Fruit fly (Drosophila melanogaster) whole organism: ENCODE data around the gene CG3226.
A peak's percentile ranks its signal among the peaks of the same experiment; 100 is the strongest.

Experiments
- CG8478 ChIP-seq: fragments of >200 bp; optimal IDR thresholded peaks from 2 replicates; lab custom pipeline; 2018; ENCODE audit warnings: inconsistent platforms
- Dll ChIP-seq: fragments of >200 bp; optimal IDR thresholded peaks from 2 replicates; lab custom pipeline; 2017
- EcR ChIP-seq, 2 experiments: fragments of >200 bp; optimal IDR thresholded peaks; 2 replicates each; lab custom pipeline; 2017; ENCODE audit warnings: missing biosample characterization in 2 of 2, missing genetic modification characterization in 2 of 2, missing genetic modification reagents in 2 of 2
- pan ChIP-seq: fragments of >200 bp; optimal IDR thresholded peaks from 2 replicates; lab custom pipeline; 2017
- psq ChIP-seq: fragments of >200 bp; optimal IDR thresholded peaks from 2 replicates; lab custom pipeline; 2017
- usp ChIP-seq: fragments of >200 bp; optimal IDR thresholded peaks from 2 replicates; lab custom pipeline; 2017; ENCODE audit warnings: missing biosample characterization, missing genetic modification characterization, mixed read lengths

The CG3226 gene

DNA sequence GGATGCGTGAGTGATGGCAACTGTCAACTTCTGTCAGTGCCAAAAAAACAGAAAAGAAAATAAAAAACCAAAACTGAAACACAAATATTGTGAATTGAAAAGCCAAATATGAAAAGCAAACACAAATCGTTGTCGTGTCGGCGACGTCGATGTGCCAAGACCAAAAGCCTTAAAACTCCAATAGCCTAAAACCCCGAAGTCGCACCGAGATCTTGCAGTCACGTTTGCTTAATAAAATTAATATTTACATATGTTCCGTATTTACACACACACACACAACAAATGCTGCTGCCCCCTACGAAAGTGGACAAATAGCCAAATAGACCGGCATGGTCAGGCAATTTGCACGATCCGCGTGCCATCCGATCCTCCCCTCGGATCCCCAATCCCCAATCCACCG lies 15.9 kb downstream of the CG3226 start:
- TF ChIP-seq usp, result no peak
- no peak for TF ChIP-seq CG8478 (lab: Kevin White, UChicago)
- no peak for TF ChIP-seq pan
- TF ChIP-seq psq (lab: Kevin White, UChicago), result no peak

DNA sequence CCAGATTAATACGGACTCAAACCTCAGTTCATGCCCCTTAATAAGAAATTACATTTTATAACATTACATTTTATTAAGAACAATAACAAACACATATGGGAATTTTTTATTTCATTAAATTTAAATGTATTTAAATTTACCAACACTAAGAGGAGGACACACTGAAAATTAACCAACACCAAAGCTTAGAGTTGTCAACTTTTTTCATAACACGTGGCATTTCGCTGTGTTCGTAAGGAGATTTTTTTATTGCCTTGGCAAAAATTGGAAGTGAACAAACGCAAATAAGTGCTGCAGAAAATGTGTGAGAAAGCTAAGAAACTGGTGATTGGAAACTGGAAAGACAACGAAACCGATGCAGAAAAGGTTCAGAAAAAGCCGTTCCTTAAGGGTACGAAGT lies 20.4 kb downstream of the CG3226 start, which contains the start of gene CG14443:
CG14443 (plus strand) TSS at position 301 of the 400 bp plus-strand sequence.
- TF ChIP-seq usp, result no peak
- TF ChIP-seq Dll (lab: Kevin White, UChicago), result no peak
- no peak for TF ChIP-seq CG8478 (lab: Kevin White, UChicago)
- TF ChIP-seq psq (lab: Kevin White, UChicago), result no peak
- no peak for TF ChIP-seq EcR (GFP tag; optimal IDR thresholded peaks at IDR 0.05; lab: Kevin White, UChicago)
- TF ChIP-seq pan, result no peak

DNA sequence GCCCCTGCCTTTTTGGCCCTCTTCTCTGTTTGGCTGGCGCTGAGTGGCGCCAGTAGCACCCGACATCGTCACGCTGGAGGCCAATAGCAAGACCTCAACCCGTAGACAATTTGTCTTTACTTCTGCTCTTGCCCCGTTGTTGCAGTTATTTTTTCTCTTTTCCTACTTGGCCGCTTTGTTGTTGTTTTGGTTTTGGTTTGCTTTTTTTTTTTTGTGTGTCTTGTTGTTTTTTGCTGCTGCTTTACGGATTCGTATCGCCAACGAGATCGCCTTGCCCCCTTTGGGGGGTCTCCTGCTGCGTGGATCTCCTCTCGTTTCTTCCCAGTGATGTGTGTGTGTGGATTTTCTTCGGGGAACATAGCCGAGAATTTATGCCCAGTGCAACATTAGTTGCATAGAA lies 22.2 kb downstream of the CG3226 start:
- no peak for TF ChIP-seq pan
- TF ChIP-seq EcR (GFP tag; optimal IDR thresholded peaks at IDR 0.05; lab: Kevin White, UChicago), result no peak

DNA sequence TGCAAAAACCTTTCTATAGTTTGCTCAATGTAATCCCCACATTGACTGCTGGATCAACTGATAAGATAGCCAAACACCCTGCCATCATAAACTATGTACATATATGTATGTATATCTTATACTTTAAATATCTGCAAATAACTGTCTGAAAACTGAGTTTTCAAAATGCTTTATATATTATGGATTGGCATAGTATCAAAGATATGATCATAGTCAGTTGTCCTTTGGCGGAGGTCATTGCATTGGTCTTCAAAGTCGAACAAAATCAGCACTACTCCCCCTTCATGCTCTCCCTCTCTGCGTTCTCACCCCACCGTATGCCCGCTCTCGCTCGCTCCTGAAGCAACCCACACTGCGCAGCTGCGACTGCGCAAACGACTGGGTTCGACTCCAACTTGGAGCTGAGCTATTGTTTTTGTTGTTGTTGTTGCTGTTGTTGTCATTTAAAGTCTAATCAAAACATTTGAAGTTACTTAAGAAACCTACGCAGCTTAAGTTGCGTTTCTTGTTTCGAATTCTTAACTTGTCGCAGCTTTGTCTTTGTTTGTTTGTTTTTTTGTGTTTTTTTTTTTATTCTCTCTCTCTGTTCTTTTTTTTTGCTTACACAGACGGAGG lies 29.0 kb downstream of the CG3226 start:
- TF ChIP-seq pan (no peak), Dll (lab: Kevin White, UChicago) (no peak), usp (no peak), CG8478 (lab: Kevin White, UChicago) (no peak), psq (lab: Kevin White, UChicago) (no peak), EcR (GFP tag; optimal IDR thresholded peaks at IDR 0.05; lab: Kevin White, UChicago) (no peak)

DNA sequence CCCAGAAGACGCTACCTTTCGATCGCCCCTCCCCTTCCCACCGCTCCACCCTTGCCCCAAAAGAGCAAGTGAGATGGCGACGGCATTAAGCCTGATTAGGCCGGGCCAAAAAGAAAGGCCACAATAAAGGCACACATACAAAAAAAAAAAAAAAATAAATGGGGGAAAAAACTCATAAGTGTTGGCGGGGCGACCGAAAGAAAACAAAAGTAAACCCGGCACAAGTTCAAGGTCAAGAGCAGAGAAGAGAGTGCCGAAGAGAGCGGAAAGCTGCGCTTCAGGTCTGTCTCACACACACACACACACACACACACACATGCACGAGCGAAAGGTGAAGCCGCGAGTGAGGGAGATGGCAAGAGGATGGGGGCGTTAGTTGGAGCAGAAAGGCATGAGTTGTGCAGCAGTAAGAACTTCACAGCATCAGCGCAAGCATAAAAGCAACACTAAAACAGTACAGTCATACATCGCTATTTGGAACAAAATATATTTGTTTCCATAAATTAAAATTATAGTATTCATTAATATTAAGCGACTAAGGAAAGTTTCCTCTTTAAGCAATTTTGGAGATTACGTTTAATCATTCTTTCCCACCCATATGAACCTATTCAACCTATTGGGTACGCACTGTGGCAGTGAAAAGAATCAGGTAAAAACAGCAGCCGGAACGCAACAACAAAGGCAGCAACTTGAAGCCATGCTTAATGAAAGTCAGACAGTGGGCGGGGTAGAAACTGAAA lies 29.9 kb downstream of the CG3226 start:
- TF ChIP-seq Dll (lab: Kevin White, UChicago), result no peak
- TF ChIP-seq EcR (GFP tag; optimal IDR thresholded peaks at IDR 0.05; lab: Kevin White, UChicago), result peak in 1 of 2 experiments; percentile 22

DNA sequence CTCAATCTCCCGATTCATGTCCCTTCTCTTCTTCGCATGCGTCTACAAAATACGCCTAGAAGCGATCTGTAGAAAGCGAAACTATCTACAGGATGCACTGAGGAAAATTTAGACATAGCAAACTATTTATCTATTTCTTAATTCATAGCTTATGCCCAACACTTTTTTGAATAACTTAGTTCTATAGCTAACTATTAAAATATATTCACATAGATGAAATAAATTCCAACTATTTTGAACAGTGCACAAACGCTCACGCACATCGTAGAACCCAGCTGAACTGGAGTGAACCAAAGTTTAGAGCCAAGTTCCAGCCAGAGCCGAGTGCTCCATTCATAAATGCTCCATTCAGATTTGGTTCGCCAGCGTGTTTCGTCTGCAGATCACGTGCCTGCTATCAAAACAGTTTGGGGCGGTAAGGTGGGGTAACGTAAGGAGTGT lies 32.5 kb downstream of the CG3226 start:
- TF ChIP-seq psq (lab: Kevin White, UChicago) (no peak), EcR (GFP tag; optimal IDR thresholded peaks at IDR 0.05; lab: Kevin White, UChicago) (peak in 1 of 2 experiments; percentile 1)

DNA sequence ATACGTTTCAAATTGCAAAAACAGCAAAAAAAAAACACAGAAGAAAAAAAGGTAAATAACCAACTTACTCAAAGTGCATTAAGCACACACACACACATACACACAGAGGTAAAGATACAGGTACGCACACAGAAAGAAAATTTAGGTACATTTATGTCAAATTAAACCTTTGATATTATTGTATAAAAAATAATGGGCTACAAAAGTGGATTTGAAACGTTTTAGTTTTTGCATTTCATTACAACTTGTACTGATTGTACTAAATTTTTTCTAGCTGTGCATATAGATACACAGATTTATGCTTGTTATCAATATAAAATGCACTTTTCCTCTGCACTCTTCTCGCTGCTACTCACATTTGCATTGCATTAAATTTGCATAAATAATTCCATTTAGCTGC lies 36.7 kb downstream of the CG3226 start:
- TF ChIP-seq pan (no peak), psq (lab: Kevin White, UChicago) (no peak)

DNA sequence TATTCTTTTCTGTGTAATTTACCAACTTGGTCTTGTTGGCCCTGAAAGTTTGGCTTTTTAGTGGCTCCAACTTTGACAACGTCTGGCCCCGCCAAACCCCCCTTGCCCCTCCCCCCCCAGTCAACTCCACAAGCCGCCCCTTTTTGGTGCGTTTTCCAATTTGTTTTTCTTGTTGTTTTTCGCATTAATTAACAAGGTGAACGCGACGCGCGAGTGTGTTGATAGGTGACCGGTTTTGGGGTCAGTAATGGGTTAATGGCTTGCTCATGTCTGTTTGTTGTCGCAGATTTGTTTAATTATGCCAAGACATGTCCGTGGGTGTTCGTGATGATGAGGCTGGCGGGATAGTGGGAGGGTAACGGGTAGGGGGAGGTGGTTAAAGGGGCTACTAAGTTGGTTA lies 37.3 kb downstream of the CG3226 start:
- TF ChIP-seq psq (lab: Kevin White, UChicago) (no peak), Dll (lab: Kevin White, UChicago) (no peak), CG8478 (lab: Kevin White, UChicago) (no peak), EcR (GFP tag; optimal IDR thresholded peaks at IDR 0.05; lab: Kevin White, UChicago) (no peak), usp (no peak)

DNA sequence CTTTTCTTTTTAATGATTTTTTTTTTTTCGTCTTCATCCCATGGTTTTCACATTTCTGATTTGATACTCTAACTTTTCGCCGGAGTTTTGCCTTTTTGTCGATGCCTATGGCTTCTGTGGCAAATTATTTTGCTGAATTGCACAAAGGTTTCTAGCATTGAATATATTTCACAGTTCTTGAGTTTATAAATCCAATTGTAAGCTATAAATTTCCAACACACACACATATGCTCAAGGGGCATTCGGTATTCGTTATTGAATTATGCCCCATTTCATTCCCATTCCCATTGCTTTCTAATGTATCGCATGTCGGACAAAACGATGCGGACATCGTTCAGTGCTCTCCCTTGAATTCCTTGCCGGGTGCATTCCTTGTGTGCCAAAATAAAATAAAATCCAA lies 38.6 kb downstream of the CG3226 start:
- TF ChIP-seq Dll (lab: Kevin White, UChicago), result no peak
- TF ChIP-seq usp, result no peak
- TF ChIP-seq EcR (GFP tag; optimal IDR thresholded peaks at IDR 0.05; lab: Kevin White, UChicago), result no peak
- TF ChIP-seq CG8478 (lab: Kevin White, UChicago), result no peak

DNA sequence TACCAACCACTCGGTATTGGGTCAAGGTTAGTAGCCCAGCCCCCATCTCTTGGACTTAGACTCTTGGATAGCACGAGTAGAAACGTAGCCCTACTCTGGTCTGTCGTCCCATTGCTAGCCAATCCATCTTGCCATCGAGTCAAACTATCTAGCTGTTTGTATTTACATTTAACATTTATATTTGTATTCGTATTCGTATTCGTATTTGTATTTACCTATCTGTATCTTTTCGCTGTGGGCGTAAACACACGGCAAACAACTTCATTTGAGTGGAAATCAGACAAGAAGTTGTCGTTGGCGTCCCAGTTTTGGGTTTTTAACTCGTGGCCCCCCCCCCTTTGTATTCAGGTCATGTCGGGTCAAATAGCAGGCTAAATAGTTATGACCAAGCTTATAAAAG lies 39.8 kb downstream of the CG3226 start:
- TF ChIP-seq EcR (GFP tag; optimal IDR thresholded peaks at IDR 0.05; lab: Kevin White, UChicago) (no peak), Dll (lab: Kevin White, UChicago) (no peak), psq (lab: Kevin White, UChicago) (no peak), usp (no peak), CG8478 (lab: Kevin White, UChicago) (no peak), pan (no peak)

DNA sequence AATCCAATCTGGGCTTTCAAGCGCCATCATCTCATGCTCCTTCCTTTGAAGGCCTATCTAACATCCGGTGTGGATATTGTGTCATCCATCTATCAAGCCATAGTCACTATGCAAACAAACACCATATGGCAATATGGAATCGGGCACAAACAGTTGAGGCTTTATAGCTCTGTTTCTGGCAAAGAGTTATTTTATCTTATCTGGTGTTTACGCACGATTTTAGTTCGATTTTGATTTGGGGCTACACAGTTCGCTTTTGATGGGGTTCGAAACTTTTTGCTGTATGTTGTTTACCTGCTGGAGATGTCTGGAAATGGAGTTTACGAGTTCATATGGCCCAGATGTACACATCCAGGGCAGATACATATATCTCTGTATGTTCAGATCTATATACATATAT lies 40.5 kb downstream of the CG3226 start:
- TF ChIP-seq usp, result no peak
- TF ChIP-seq EcR (GFP tag; optimal IDR thresholded peaks at IDR 0.05; lab: Kevin White, UChicago), result no peak
- TF ChIP-seq CG8478 (lab: Kevin White, UChicago), result no peak
- TF ChIP-seq pan, result no peak
- no peak for TF ChIP-seq psq (lab: Kevin White, UChicago)
- no peak for TF ChIP-seq Dll (lab: Kevin White, UChicago)

DNA sequence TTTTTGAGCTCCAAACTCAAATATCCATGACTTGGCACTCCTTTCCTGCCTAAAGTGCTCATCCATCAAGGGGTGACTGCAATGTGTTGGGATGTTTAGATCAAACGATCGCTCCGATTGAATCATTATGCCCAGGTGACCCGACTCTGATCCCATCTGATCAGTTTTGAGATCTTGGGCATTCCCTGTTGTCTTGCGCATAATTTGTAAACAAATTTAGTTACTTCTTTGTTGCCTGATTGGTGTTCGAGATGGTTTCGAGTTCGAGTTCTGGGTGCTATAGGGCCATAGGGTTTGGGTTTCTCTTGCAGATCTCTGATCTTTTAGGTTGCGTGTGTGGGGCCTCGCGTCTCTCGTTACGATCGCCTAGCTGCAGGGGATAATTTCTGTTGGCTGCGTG lies 41.5 kb downstream of the CG3226 start:
- TF ChIP-seq Dll (lab: Kevin White, UChicago) (no peak), EcR (GFP tag; optimal IDR thresholded peaks at IDR 0.05; lab: Kevin White, UChicago) (no peak), usp (no peak), CG8478 (lab: Kevin White, UChicago) (no peak), psq (lab: Kevin White, UChicago) (no peak)

DNA sequence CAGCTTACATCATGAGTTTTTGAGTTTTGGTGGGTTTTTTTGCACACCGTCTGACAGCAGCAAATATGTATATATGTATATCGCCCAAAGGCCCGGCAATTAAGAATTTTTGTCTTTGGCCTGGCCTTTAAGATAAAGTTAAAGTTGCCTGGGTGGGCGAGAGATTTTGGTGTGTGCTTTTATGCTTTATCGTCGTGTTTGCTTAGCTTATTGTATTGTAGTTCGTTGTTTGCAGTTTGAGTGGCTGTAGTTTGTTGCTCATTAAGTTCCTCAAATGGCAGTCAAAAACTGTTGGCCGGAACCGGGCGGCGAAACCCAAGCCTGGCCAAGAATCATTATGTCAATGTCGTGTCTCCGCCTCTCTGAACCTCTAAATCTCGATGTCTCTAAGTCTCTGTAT lies 42.2 kb downstream of the CG3226 start:
- TF ChIP-seq pan (no peak), CG8478 (lab: Kevin White, UChicago) (no peak), psq (lab: Kevin White, UChicago) (no peak), Dll (lab: Kevin White, UChicago) (no peak), EcR (GFP tag; optimal IDR thresholded peaks at IDR 0.05; lab: Kevin White, UChicago) (no peak), usp (no peak)
